Fruit fly (Drosophila melanogaster): ENCODE results near the gene CG31675.

dm6 chr2L:20904327-20904726 is 36.8 kb downstream of the CG31675 start:
- TF ChIP-seq Myc (optimal IDR thresholded peaks at IDR 0.05) (no peak), psq (optimal IDR thresholded peaks at IDR 0.05) (no peak)

All from Kc167 (cell line).